Fruit fly (Drosophila melanogaster) S2 (cell line): ENCODE measurements around the gene SMC1.

ENCODE experiments used
- CG8478 ChIP-seq: fragments of >200 bp; optimal IDR thresholded peaks from 2 replicates; lab custom pipeline; 2018
- CTCF ChIP-seq, 2 experiments: fragments of >200 bp; optimal IDR thresholded peaks; 2 replicates each; lab custom pipeline; 2018

dm6 chr3R:24025715-24026467 lies 32.2 kb upstream of the SMC1 start:
- TF ChIP-seq CG8478 (lab: Kevin White, UChicago) (no peak), CTCF (optimal IDR thresholded peaks at IDR 0.05; lab: Kevin White, UChicago) (no peak)
